Fruit fly (Drosophila melanogaster) Kc167 (cell line): ENCODE results near the gene ND-ASHI.

ENCODE experiments used
- Myc ChIP-seq: fragments of >200 bp; optimal IDR thresholded peaks from 2 replicates; lab custom pipeline; 2017; ENCODE audit warnings: missing external identifiers
- Sin3A ChIP-seq: fragments of >200 bp; optimal IDR thresholded peaks from 2 replicates; lab custom pipeline; 2018; ENCODE audit warnings: missing external identifiers
- insv ChIP-seq: fragments of >200 bp; optimal IDR thresholded peaks from 3 replicates; lab custom pipeline; 2018; ENCODE audit warnings: missing external identifiers
- psq ChIP-seq: fragments of >200 bp; optimal IDR thresholded peaks from 2 replicates; lab custom pipeline; 2017; ENCODE audit warnings: missing external identifiers
- ttk ChIP-seq: sonication (Bioruptor generic); optimal IDR thresholded peaks from 2 replicates; lab custom pipeline; 2017; ENCODE audit warnings: missing external identifiers

- TF ChIP-seq insv (lab: Kevin White, UChicago) (no peak), psq (no peak), Sin3A (lab: Kevin White, UChicago) (no peak), Myc (lab: Kevin White, UChicago) (no peak), ttk (lab: Kevin White, UChicago) (no peak)
Observed at dm6 chrX:6656023-6656594, 22.8 kb downstream of the ND-ASHI start.
